Worm (Caenorhabditis elegans) whole organism, L4 larva: ENCODE results near the gene nhr-28.

Source experiments
- arid-1 ChIP-seq: fragments of 200-800 bp; sonication (Bioruptor generic); conservative IDR thresholded peaks from 2 replicates; pipeline ENCODE4 v1.3.6; 2022; ENCODE audit warnings: missing genetic modification reagents, missing genetic modification characterization, missing compliant biosample characterization
- ceh-32 ChIP-seq: sonication (generic microtip); optimal IDR thresholded peaks from 2 replicates; lab custom pipeline; 2016; ENCODE audit warnings: mild to moderate bottlenecking, missing genetic modification characterization, missing compliant biosample characterization; ENCODE audit not compliant: poor library complexity
- ces-1 ChIP-seq: fragments of 150-350 bp; sonication (generic microtip); optimal IDR thresholded peaks from 4 replicates; lab custom pipeline; 2014; ENCODE audit warnings: missing biosample characterization, missing genetic modification reagents, missing genetic modification characterization
- fos-1 ChIP-seq: fragments of 150-350 bp; optimal IDR thresholded peaks from 2 replicates; lab custom pipeline; 2014; ENCODE audit warnings: missing biosample characterization, missing genetic modification characterization
- lsy-2 ChIP-seq, 2 experiments: fragments of 150-350 bp in 1 of 2; sonication (generic microtip) in 1 of 2; optimal IDR thresholded peaks; 2 replicates each; lab custom pipeline; 2014 to 2017; ENCODE audit warnings: missing biosample characterization in 2 of 2, missing genetic modification characterization in 2 of 2
- nhr-11 ChIP-seq: fragments of 150-350 bp; optimal IDR thresholded peaks from 2 replicates; lab custom pipeline; 2014; ENCODE audit warnings: missing biosample characterization, missing genetic modification characterization
- nhr-237 ChIP-seq: sonication (generic microtip); optimal IDR thresholded peaks from 2 replicates; lab custom pipeline; 2017; ENCODE audit warnings: missing biosample characterization, missing genetic modification characterization
- nhr-28 ChIP-seq: fragments of 150-350 bp; optimal IDR thresholded peaks from 2 replicates; lab custom pipeline; 2014; ENCODE audit warnings: missing biosample characterization, missing genetic modification characterization
- nhr-6 ChIP-seq: fragments of 150-350 bp; optimal IDR thresholded peaks from 2 replicates; lab custom pipeline; 2014; ENCODE audit warnings: missing biosample characterization, missing genetic modification characterization
- pha-4 ChIP-seq, 2 experiments: fragments of 150-350 bp in 1 of 2; fragments of 200-800 bp in 1 of 2; sonication (Bioruptor generic) in 1 of 2; IDR thresholded peaks in 1 of 2; optimal IDR thresholded peaks in 1 of 2; 2 replicates each; pipeline versions ENCODE4 v1.3.6 to Lab custom; 2014 to 2022; ENCODE audit warnings: missing genetic modification characterization in 2 of 2, missing genetic modification reagents in 2 of 2, missing biosample characterization in 1 of 2, missing compliant biosample characterization in 1 of 2
- rbr-2 ChIP-seq: sonication (generic microtip); optimal IDR thresholded peaks from 2 replicates; lab custom pipeline; 2016; ENCODE audit warnings: missing genotype, missing genetic modification characterization, missing compliant biosample characterization
- saeg-2 ChIP-seq: fragments of 200-800 bp; sonication (Bioruptor generic); IDR thresholded peaks from 2 replicates; pipeline ENCODE4 v1.3.6; 2022; ENCODE audit warnings: missing genetic modification reagents, missing genetic modification characterization, missing compliant biosample characterization
- tra-1 ChIP-seq: fragments of 200-800 bp; sonication (Bioruptor generic); IDR thresholded peaks from 2 replicates; pipeline ENCODE4 v1.3.6; 2022; ENCODE audit warnings: missing genetic modification reagents, missing genetic modification characterization, missing compliant biosample characterization

DNA sequence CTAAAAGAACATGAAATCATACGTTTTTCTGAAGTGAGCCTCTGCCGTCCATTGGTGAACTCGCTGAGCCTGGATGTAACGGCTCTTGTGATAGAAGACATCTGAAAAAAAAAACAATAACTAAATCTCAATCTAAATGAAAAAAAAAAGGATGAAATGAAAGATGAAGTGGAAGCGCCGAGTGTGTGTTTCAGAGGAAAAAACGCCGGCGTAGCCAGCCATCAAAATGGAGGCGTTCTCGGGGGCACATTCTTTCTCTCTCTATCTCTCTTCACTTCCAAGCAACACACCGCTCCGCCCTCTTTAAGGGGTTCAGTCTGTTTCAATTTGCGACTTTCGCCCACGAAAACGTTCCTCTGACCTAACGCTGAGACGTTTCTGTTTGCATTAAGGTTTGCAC is 37.1 kb upstream of the nhr-28 start, which contains the start of gene T01B4.3:
- TF ChIP-seq arid-1 (no peak), pha-4 (GFP tag; IDR thresholded peaks at IDR 0.05; lab: Robert Waterston, UW) (no peak), pha-4 (tag; optimal IDR thresholded peaks at IDR 0.05; lab: Kevin White, UChicago) (no peak), ces-1 (GFP tag; lab: Kevin White, UChicago) (no peak), ceh-32 (tag; lab: Kevin White, UChicago) (no peak), nhr-11 (tag; lab: Kevin White, UChicago) (no peak), rbr-2 (no peak), tra-1 (no peak), lsy-2 (tag; optimal IDR thresholded peaks at IDR 0.05; lab: Kevin White, UChicago) (no peak), saeg-2 (no peak), nhr-237 (tag; lab: Kevin White, UChicago) (no peak), nhr-28 (no peak), nhr-6 (tag; lab: Kevin White, UChicago) (no peak), fos-1 (tag; lab: Kevin White, UChicago) (no peak)
